Fruit fly (Drosophila melanogaster) Kc167 (cell line): ENCODE data around the gene mal.

Experiments
- Myc ChIP-seq: fragments of >200 bp; optimal IDR thresholded peaks from 2 replicates; lab custom pipeline; 2017; ENCODE audit warnings: missing external identifiers
- Sin3A ChIP-seq: fragments of >200 bp; optimal IDR thresholded peaks from 2 replicates; lab custom pipeline; 2018; ENCODE audit warnings: missing external identifiers
- h ChIP-seq: fragments of >200 bp; optimal IDR thresholded peaks from 3 replicates; lab custom pipeline; 2018; ENCODE audit warnings: missing external identifiers
- insv ChIP-seq: fragments of >200 bp; optimal IDR thresholded peaks from 3 replicates; lab custom pipeline; 2018; ENCODE audit warnings: missing external identifiers
- psq ChIP-seq: fragments of >200 bp; optimal IDR thresholded peaks from 2 replicates; lab custom pipeline; 2017; ENCODE audit warnings: missing external identifiers
- ttk ChIP-seq: sonication (Bioruptor generic); optimal IDR thresholded peaks from 2 replicates; lab custom pipeline; 2017; ENCODE audit warnings: missing external identifiers

mal gene

DNA sequence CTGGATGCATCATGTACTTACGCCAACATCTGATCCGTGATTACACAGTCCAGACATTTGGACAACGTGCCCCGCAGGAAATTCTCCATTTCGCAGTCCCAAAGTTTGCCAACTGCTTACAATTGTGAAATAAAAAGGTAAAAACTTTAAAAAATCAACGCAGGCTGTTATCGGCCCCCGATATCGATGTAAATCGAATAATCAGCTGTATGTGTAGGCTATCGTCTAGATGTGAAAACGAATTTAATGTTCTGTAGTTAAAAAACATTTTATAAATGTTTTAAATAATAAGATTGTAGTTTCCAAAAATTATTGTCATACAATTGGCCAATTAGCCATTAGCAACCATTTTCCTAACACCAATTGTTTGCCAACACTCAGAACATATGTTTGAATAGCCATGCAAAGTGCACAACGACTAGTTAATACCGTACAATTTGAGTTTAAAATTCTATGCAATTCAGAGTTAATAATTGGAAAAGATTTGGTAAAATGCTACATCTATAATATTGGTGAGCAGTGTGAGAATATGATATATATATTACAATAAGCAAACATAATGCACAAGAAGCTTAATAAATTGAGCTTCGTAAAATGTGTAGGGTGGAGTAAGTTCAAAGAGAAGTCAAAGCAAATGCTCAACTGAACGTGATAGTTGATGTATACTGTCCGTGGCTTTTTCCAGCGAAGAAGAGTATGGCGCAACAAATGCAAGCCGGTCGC, at the start of gene mal, which contains the start of gene CG11710:
Gene mal (plus strand): TSS at position 194 of the 723 bp plus-strand sequence.
Gene CG11710 (minus strand): TSS at position 192 of the 723 bp plus-strand sequence.
- no peak for TF ChIP-seq Sin3A (lab: Kevin White, UChicago)
- no peak for TF ChIP-seq h (lab: Kevin White, UChicago)
- no peak for TF ChIP-seq Myc (lab: Kevin White, UChicago)
- no peak for TF ChIP-seq ttk (lab: Kevin White, UChicago)
- no peak for TF ChIP-seq psq (lab: Kevin White, UChicago)
- TF ChIP-seq insv (lab: Kevin White, UChicago): no peak

DNA sequence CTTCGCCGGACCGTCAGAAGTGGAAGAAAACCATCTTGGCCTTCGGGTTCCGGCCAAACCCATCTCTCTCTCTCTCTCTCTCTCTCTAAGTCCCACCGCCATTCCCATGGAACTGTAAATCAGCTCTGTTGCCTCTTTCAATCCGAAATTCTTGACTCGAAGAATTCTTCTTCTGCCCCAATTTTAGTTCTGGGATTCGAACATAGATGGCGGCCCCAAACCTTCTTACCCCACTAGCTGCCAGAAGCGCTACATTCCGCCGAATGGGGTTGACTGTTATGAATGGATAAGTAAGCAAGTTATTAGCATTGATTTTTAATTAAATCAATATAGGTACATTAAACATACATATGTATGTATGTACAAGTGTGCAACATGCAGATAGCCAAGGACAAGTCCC, 43.6 kb upstream of the mal start:
- no peak for TF ChIP-seq Sin3A (lab: Kevin White, UChicago)
- no peak for TF ChIP-seq insv (lab: Kevin White, UChicago)
- TF ChIP-seq h (lab: Kevin White, UChicago): no peak
- no peak for TF ChIP-seq ttk (lab: Kevin White, UChicago)
- no peak for TF ChIP-seq Myc (lab: Kevin White, UChicago)

DNA sequence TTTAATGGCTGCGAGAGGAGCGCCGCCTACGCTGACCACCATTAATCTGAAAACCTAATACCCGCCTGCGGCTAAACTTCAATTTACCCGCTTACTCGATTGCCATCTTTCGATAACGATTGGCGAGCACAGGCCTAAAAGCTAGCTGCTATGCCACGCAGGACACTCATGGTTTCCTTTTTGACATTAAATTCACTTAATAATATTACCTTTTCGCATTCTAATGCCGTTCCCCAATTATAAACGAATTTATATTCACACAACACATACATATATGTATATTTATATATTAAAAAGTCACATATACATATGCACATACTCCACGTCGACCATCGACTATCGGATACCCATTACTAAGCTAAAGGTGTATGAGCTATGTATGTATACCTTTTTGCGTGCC, 39.8 kb upstream of the mal start:
- TF ChIP-seq ttk (lab: Kevin White, UChicago) (no peak), psq (lab: Kevin White, UChicago) (no peak)

DNA sequence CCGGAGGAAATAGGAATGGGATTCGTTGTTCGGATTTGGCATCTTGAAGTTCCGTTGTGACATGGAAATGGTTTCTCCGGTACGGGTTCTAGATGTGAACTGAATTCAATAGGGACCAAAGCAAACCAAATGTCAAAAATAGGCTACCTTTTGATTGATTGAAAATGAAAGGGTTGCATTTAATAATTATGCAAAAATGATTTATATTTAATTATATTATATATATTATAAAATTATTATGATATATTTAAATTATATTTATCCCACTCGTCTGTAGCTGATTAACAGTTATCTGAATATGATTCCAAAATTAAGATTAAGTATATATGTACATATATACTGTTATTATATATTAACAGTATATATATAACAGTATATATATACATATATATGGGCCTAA, 38.8 kb upstream of the mal start, which contains the start of gene jb:
Gene jb (minus strand): TSS at position 101 of the 400 bp plus-strand sequence.
- TF ChIP-seq insv (lab: Kevin White, UChicago) (no peak), Myc (lab: Kevin White, UChicago) (no peak), Sin3A (lab: Kevin White, UChicago) (no peak), psq (lab: Kevin White, UChicago) (no peak), ttk (lab: Kevin White, UChicago) (no peak), h (lab: Kevin White, UChicago) (no peak)

dm6 chrX:20391230-20391629, 38.2 kb upstream of the mal start:
- TF ChIP-seq insv (lab: Kevin White, UChicago) (no peak), psq (lab: Kevin White, UChicago) (no peak), h (lab: Kevin White, UChicago) (no peak), Myc (lab: Kevin White, UChicago) (no peak), ttk (lab: Kevin White, UChicago) (no peak)

- no peak for TF ChIP-seq insv (lab: Kevin White, UChicago)
- TF ChIP-seq Myc (lab: Kevin White, UChicago): no peak
- no peak for TF ChIP-seq h (lab: Kevin White, UChicago)
- TF ChIP-seq Sin3A (lab: Kevin White, UChicago): no peak
- no peak for TF ChIP-seq ttk (lab: Kevin White, UChicago)
- TF ChIP-seq psq (lab: Kevin White, UChicago): no peak
Measured at dm6 chrX:20393580-20393979, 35.9 kb upstream of the mal start, which contains the start of gene Syx16. Gene Syx16, minus strand, starts transcription at chrX:20393751.

DNA sequence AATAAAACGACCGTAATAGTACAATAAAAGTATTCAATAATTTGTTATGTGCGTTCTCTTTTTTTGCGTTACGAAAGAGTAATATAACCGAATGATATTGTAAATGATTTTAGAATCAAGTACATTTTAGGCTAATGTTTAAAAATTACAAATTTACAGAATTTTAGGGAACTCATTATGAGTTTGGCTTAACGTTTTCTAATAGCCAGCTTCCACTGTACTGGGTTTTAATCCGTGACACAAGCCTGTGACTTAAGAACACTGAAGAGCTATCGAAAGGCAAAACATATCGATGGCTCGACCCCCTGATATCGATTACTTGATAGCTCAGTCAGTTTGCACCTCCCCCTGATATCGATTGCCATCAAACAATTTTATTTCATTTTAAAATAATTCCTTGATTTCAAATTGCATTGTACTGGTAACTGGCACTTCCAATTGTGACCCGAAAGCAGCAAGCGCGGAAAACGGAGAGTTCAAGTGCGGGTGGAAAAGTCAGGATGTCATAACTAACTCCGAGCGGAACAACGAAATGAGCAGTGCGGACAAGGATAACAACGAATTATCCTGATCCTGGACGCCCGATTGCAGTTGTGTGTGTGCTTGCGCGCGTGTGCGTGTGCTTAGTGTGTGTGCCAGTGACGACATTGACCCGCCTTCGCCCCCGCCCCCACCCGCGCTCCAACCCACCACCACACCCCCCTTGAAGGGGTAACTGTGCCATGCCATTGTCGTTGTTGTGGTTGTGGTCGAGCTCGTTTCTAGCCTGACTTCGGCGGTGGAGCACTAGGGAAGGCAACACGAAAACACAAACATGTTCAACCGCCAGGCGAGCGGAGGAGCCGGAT, 35.2 kb upstream of the mal start, which contains the start of gene HERC2:
Gene HERC2 (plus strand): TSS at position 330 of the 848 bp plus-strand sequence.
- no peak for TF ChIP-seq Myc (lab: Kevin White, UChicago)
- no peak for TF ChIP-seq insv (lab: Kevin White, UChicago)
- no peak for TF ChIP-seq psq (lab: Kevin White, UChicago)
- TF ChIP-seq ttk (lab: Kevin White, UChicago): no peak

- TF ChIP-seq insv (lab: Kevin White, UChicago) (no peak), ttk (lab: Kevin White, UChicago) (no peak), h (lab: Kevin White, UChicago) (no peak), Sin3A (lab: Kevin White, UChicago) (no peak), psq (lab: Kevin White, UChicago) (no peak), Myc (lab: Kevin White, UChicago) (no peak)
Measured at dm6 chrX:20411635-20412034, 17.8 kb upstream of the mal start.

DNA sequence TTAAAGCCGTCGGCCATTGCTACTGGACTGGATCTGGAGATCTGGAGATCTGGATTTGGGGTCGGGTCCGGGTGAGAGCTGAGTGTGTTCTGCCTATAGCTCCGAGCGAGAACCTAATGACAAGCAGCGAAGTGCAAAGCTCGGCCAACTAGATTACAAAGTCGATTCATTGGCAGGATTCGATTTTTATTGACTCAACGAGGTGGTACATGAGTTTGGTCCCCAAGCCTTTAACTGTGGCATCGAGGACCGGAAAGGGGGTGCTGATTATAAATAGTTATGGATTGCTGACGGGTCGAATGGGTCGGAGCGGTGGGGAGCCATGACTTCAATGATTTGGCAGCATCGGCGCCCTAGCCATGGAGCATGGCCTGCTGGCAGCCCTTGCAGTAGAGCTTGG, 16.0 kb upstream of the mal start, which contains the start of gene CG15459:
Gene CG15459 (minus strand): TSS at position 101 of the 400 bp plus-strand sequence.
- no peak for TF ChIP-seq insv (lab: Kevin White, UChicago)
- no peak for TF ChIP-seq psq (lab: Kevin White, UChicago)
- TF ChIP-seq Sin3A (lab: Kevin White, UChicago): no peak
- TF ChIP-seq h (lab: Kevin White, UChicago): no peak

DNA sequence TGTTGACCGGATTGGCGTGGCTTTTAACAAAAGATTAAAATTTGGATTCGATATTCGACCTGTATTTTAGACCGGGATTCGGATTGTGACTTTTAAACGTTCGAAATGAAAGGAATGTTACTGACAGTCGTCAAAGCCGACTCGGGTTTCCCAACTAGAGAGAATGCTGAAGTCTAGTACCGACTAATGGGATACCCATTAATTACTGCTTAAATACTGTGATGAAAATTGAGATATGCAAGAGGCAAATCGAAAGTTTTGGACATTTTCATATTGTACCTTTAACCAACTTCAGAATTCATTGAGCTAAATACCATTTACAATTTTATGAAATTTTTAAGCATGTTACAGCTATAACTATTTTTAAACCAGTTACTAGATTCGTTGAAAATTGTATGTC, 15.4 kb upstream of the mal start, which contains the start of gene CG15458:
Gene CG15458 (minus strand): TSS at position 101 of the 400 bp plus-strand sequence.
- TF ChIP-seq Myc (lab: Kevin White, UChicago) (no peak), Sin3A (lab: Kevin White, UChicago) (no peak), insv (lab: Kevin White, UChicago) (no peak), psq (lab: Kevin White, UChicago) (no peak), ttk (lab: Kevin White, UChicago) (no peak), h (lab: Kevin White, UChicago) (no peak)

DNA sequence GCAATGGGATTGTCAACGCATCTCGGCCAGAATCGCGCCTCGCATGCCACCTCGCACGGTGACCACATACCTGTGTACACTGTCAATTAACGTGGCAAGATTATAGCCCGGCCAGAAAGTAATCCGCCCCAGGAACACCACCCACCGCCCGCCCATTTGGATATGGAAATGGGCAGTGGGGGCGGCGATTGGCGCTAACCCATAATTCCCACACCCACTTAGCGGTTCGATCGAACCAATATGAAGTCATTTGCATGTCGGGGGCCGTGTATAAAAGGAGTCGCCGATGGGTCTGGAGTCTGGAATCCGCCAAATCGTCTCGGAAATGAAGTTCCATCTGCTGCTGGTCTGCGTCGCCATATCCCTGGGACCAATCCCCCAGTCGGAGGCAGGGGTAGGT, 14.0 kb upstream of the mal start, which contains the start of gene Obp19a:
Gene Obp19a (plus strand): TSS at position 301 of the 400 bp plus-strand sequence.
- TF ChIP-seq insv (lab: Kevin White, UChicago): no peak
- no peak for TF ChIP-seq ttk (lab: Kevin White, UChicago)
- no peak for TF ChIP-seq psq (lab: Kevin White, UChicago)
- TF ChIP-seq h (lab: Kevin White, UChicago): no peak
- TF ChIP-seq Sin3A (lab: Kevin White, UChicago): no peak
- TF ChIP-seq Myc (lab: Kevin White, UChicago): no peak
